Fruit fly (Drosophila melanogaster) ovary, adult (tissue): ENCODE data around the gene CG6094.

Source experiments
- CG17801 ChIP-seq: fragments of 200-800 bp; optimal IDR thresholded peaks from 2 replicates; lab custom pipeline; 2019; ENCODE audit warnings: missing biosample characterization, mild to moderate bottlenecking, missing genetic modification characterization, moderate library complexity; ENCODE audit not compliant: partially characterized antibody

CG6094 gene

dm6 chr2L:10491354-10491753, 15.5 kb upstream of the CG6094 start, which contains the start of gene CG13144:
CG13144 (minus strand) TSS chr2L:10491454.
- no peak for TF ChIP-seq CG17801

- TF ChIP-seq CG17801: no peak
Measured at dm6 chr2L:10495495-10495894, 11.4 kb upstream of the CG6094 start.

- TF ChIP-seq CG17801: no peak
Measured at dm6 chr2L:10496338-10496737, 10.5 kb upstream of the CG6094 start.

dm6 chr2L:10497106-10497800, 9.6 kb upstream of the CG6094 start:
- TF ChIP-seq CG17801: no peak

- no peak for TF ChIP-seq CG17801
Measured at dm6 chr2L:10499608-10500007, 7.3 kb upstream of the CG6094 start.

- no peak for TF ChIP-seq CG17801
Measured at dm6 chr2L:10500309-10500974, 6.4 kb upstream of the CG6094 start.

- TF ChIP-seq CG17801: no peak
Measured at dm6 chr2L:10502244-10502643, 4.6 kb upstream of the CG6094 start.

dm6 chr2L:10502862-10503261, 4.0 kb upstream of the CG6094 start:
- no peak for TF ChIP-seq CG17801

- TF ChIP-seq CG17801: no peak
Measured at dm6 chr2L:10503356-10503977, 3.4 kb upstream of the CG6094 start.

- TF ChIP-seq CG17801: no peak
Measured at dm6 chr2L:10504895-10505294, 2.0 kb upstream of the CG6094 start.

- no peak for TF ChIP-seq CG17801
Measured at dm6 chr2L:10505345-10505744, 1.5 kb upstream of the CG6094 start.

- no peak for TF ChIP-seq CG17801
Measured at dm6 chr2L:10510088-10510487, 3.2 kb downstream of the CG6094 start, which contains the start of gene CG7384. CG7384 (minus strand) TSS chr2L:10510453.

- no peak for TF ChIP-seq CG17801
Measured at dm6 chr2L:10510843-10511242, 4.0 kb downstream of the CG6094 start.

dm6 chr2L:10513837-10514499, 7.1 kb downstream of the CG6094 start:
- TF ChIP-seq CG17801: no peak

- TF ChIP-seq CG17801: no peak
Measured at dm6 chr2L:10514586-10515137, 7.8 kb downstream of the CG6094 start.

- TF ChIP-seq CG17801: no peak
Measured at dm6 chr2L:10515553-10516174, 8.8 kb downstream of the CG6094 start.
